Fruit fly (Drosophila melanogaster): Measurements from ENCODE around the gene CG3061.

DNA sequence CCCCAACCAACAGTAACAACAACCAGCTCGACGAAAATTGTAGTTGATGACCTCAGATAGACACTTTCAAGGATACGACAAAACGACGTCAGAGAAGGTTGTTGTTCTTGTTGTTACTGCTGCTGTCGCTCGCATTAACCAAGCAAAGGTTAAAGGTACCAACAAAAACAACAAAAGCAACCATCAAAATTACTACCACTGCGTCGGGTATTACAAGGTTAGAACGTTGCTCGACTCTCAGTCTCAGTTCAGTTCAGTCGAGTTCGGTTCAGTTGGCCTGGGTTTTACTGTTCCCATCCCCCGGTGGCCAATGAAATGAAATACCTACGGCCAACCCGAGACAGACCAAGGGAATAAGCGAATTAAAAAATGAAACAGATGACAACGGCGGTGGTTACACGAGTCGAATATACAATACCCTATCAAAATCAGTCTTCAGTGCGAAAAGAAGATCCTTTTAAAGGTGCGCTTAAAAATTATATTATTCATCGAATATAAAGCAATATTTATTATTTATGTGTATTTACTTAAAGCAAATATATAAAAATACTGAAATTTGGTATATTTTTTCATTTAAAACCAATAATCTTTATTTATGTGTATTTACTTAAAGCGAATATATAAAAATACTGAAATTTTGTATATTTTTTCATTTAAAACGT lies 18.2 kb upstream of the CG3061 start:
- no peak for TF ChIP-seq CG8478 (optimal IDR thresholded peaks at IDR 0.05)
- no peak for TF ChIP-seq CTCF (optimal IDR thresholded peaks at IDR 0.05)

All from S2 (cell line).